Fruit fly (Drosophila melanogaster): ENCODE data around the gene Grx1.

The Grx1 gene

dm6 chr3L:18848436-18848835 lies 20.6 kb upstream of the Grx1 start:
- TF ChIP-seq Hr78 (GFP tag; optimal IDR thresholded peaks at IDR 0.05): no peak
- peak; percentile 65 for TF ChIP-seq BtbVII (GFP tag; optimal IDR thresholded peaks at IDR 0.05)
- no peak for TF ChIP-seq ase (GFP tag; IDR thresholded peaks at IDR 0.05)
- peak; percentile 79 for TF ChIP-seq CG13424 (tag; optimal IDR thresholded peaks at IDR 0.05)
- no peak for TF ChIP-seq CG13123 (GFP tag; optimal IDR thresholded peaks at IDR 0.05)
- no peak for TF ChIP-seq gt (GFP tag; IDR thresholded peaks at IDR 0.05)
- TF ChIP-seq CTCF (GFP tag; optimal IDR thresholded peaks at IDR 0.05): peak; percentile 98
- no peak; the same call in 1 of the 2 replicates for TF ChIP-seq HLH3B (GFP tag; IDR thresholded peaks at IDR 0.05)
- no peak for TF ChIP-seq Doc2 (GFP tag; IDR thresholded peaks at IDR 0.05)
- TF ChIP-seq Six4 (GFP tag; optimal IDR thresholded peaks at IDR 0.05): peak; percentile 45
- no peak for TF ChIP-seq Taf1 (GFP tag; IDR thresholded peaks at IDR 0.05)
- TF ChIP-seq CG6854 (GFP tag; optimal IDR thresholded peaks at IDR 0.05): peak; percentile 65
- peak; percentile 63; the same call in 1 of the 3 replicates for TF ChIP-seq CG17361 (GFP tag; IDR thresholded peaks at IDR 0.05)
- no peak for TF ChIP-seq ssp (GFP tag; IDR thresholded peaks at IDR 0.05)
- no peak for TF ChIP-seq Dll (GFP tag; IDR thresholded peaks at IDR 0.05; ENCODE audit: partially characterized antibody)
- no peak for TF ChIP-seq C15 (GFP tag; IDR thresholded peaks at IDR 0.05)
- TF ChIP-seq CG11504 (tag; optimal IDR thresholded peaks at IDR 0.05): peak; percentile 71
- TF ChIP-seq CG8765 (GFP tag; IDR thresholded peaks at IDR 0.05): no peak
- TF ChIP-seq YL-1 (GFP tag; optimal IDR thresholded peaks at IDR 0.05): no peak
- no peak for TF ChIP-seq Drgx (GFP tag; IDR thresholded peaks at IDR 0.05)
- peak; percentile 80; the same call in 2 of the 4 replicates for TF ChIP-seq chinmo (GFP tag; IDR thresholded peaks at IDR 0.05; ENCODE audit: partially characterized antibody)
- peak in 1 of 2 experiments; percentile 50 for TF ChIP-seq Pdp1 (GFP tag; optimal IDR thresholded peaks at IDR 0.05)
- no peak for TF ChIP-seq Optix (GFP tag; IDR thresholded peaks at IDR 0.05)
- no peak for TF ChIP-seq CG14441 (GFP tag; IDR thresholded peaks at IDR 0.05)
- peak; percentile 6 for TF ChIP-seq zf30C (GFP tag; optimal IDR thresholded peaks at IDR 0.05)
- peak; percentile 44 for TF ChIP-seq CG3407 (GFP tag; optimal IDR thresholded peaks at IDR 0.05)
- TF ChIP-seq Bgb (GFP tag; IDR thresholded peaks at IDR 0.05; ENCODE audit: partially characterized antibody): peak; percentile 81
- TF ChIP-seq CG18011 (GFP tag; optimal IDR thresholded peaks at IDR 0.05): peak; percentile 15
- peak; percentile 78 for TF ChIP-seq az2 (GFP tag; optimal IDR thresholded peaks at IDR 0.05)
- peak; percentile 56 for TF ChIP-seq CG13287 (GFP tag; IDR thresholded peaks at IDR 0.05; ENCODE audit: partially characterized antibody)
- peak; percentile 44 for TF ChIP-seq CG12155 (GFP tag; optimal IDR thresholded peaks at IDR 0.05)
- TF ChIP-seq yki (optimal IDR thresholded peaks at IDR 0.05): no peak
- peak; percentile 48 for TF ChIP-seq p53 (GFP tag; optimal IDR thresholded peaks at IDR 0.05)
- peak; percentile 30 for TF ChIP-seq oc (tag; optimal IDR thresholded peaks at IDR 0.05)
- peak; percentile 66 for TF ChIP-seq CG4707 (GFP tag; optimal IDR thresholded peaks at IDR 0.05)
- TF ChIP-seq vfl (GFP tag; optimal IDR thresholded peaks at IDR 0.05): peak; percentile 43
- TF ChIP-seq knrl (GFP tag; IDR thresholded peaks at IDR 0.05; ENCODE audit: partially characterized antibody): no peak
- peak; percentile 40 for TF ChIP-seq grn (GFP tag; optimal IDR thresholded peaks at IDR 0.05)
- peak; percentile 61 for TF ChIP-seq CG2875 (GFP tag; optimal IDR thresholded peaks at IDR 0.05)
- TF ChIP-seq CG7928 (GFP tag; optimal IDR thresholded peaks at IDR 0.05): peak; percentile 5
- peak; percentile 59 for TF ChIP-seq CG14710 (tag; optimal IDR thresholded peaks at IDR 0.05)
- TF ChIP-seq CG4730 (GFP tag; IDR thresholded peaks at IDR 0.05): no peak; the same call in 1 of the 2 replicates
- TF ChIP-seq CG30431 (GFP tag; optimal IDR thresholded peaks at IDR 0.05): no peak
- peak; percentile 49 for TF ChIP-seq CG7786 (GFP tag; optimal IDR thresholded peaks at IDR 0.05)
- no peak; the same call in 1 of the 2 replicates for TF ChIP-seq Rfx (GFP tag; IDR thresholded peaks at IDR 0.05)
- peak; percentile 50 for TF ChIP-seq tx (GFP tag; optimal IDR thresholded peaks at IDR 0.05)
- TF ChIP-seq CG4820 (GFP tag; optimal IDR thresholded peaks at IDR 0.05): peak; percentile 40
- peak; percentile 73 for TF ChIP-seq pum (GFP tag; optimal IDR thresholded peaks at IDR 0.05)
- peak; percentile 60 for TF ChIP-seq CG12391 (tag; optimal IDR thresholded peaks at IDR 0.05)
- no peak for TF ChIP-seq nau (GFP tag; optimal IDR thresholded peaks at IDR 0.05)
- peak; percentile 50 for TF ChIP-seq bab2 (GFP tag; optimal IDR thresholded peaks at IDR 0.05)
- peak; percentile 60 for TF ChIP-seq pho (GFP tag; optimal IDR thresholded peaks at IDR 0.05)
